Worm (Caenorhabditis elegans) whole organism, late embryonic: Measurements from ENCODE around the gene F49C5.9.

ENCODE experiments used
- F13H6.1 ChIP-seq: sonication (generic microtip); optimal IDR thresholded peaks from 2 replicates; lab custom pipeline; 2016; ENCODE audit warnings: missing genetic modification characterization, missing compliant biosample characterization
- ama-1 ChIP-seq: fragments of 150-350 bp; optimal IDR thresholded peaks from 2 replicates; lab custom pipeline; 2014
- ceh-22 ChIP-seq: sonication (generic microtip); optimal IDR thresholded peaks from 2 replicates; lab custom pipeline; 2017; ENCODE audit warnings: missing biosample characterization, missing genetic modification characterization
- ceh-9 ChIP-seq: sonication (generic microtip); optimal IDR thresholded peaks from 2 replicates; lab custom pipeline; 2016; ENCODE audit warnings: mild to moderate bottlenecking, missing genetic modification characterization, inconsistent platforms, missing compliant biosample characterization
- dmd-4 ChIP-seq: sonication (generic microtip); optimal IDR thresholded peaks from 2 replicates; lab custom pipeline; 2016; ENCODE audit warnings: borderline replicate concordance, missing genetic modification characterization, missing compliant biosample characterization
- ets-4 ChIP-seq: sonication (generic microtip); optimal IDR thresholded peaks from 2 replicates; lab custom pipeline; 2016; ENCODE audit warnings: missing genetic modification characterization, missing compliant biosample characterization
- gmeb-2 ChIP-seq: sonication (generic microtip); optimal IDR thresholded peaks from 2 replicates; lab custom pipeline; 2016; ENCODE audit warnings: missing genetic modification characterization, inconsistent platforms, missing compliant biosample characterization
- nhr-11 ChIP-seq: fragments of 150-350 bp; optimal IDR thresholded peaks from 2 replicates; lab custom pipeline; 2014; ENCODE audit warnings: missing biosample characterization, missing genetic modification characterization
- pqm-1 ChIP-seq: sonication (generic microtip); optimal IDR thresholded peaks from 2 replicates; lab custom pipeline; 2016; ENCODE audit warnings: missing genetic modification characterization, missing compliant biosample characterization
- sox-4 ChIP-seq: sonication (generic microtip); optimal IDR thresholded peaks from 2 replicates; lab custom pipeline; 2017; ENCODE audit warnings: mild to moderate bottlenecking, missing genetic modification characterization, inconsistent platforms, missing compliant biosample characterization

DNA sequence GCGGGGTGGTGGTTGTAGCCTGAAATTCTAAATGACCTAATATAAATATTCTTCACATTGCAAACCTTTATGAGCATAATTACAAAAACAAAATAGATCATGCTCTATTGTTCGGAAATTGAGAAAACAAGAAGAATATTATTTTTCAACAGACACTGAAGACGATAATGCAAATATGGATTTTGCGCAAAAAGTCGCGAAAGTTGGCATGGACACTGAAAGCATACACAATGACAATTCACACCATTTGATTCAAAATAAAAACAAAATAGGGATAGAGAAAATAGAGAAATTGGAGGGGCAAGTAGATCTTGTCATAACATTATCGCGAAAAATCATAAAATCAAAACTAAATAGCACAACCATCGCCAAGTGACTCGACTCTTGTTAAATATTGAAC, 28.3 kb upstream of the F49C5.9 start, which contains the start of gene Y38E10A.35:
- TF ChIP-seq ceh-9 (tag; lab: Kevin White, UChicago) (no peak), nhr-11 (tag; lab: Kevin White, UChicago) (no peak), F13H6.1 (tag; lab: Kevin White, UChicago) (no peak), ama-1 (no peak), gmeb-2 (tag; lab: Kevin White, UChicago) (no peak), pqm-1 (tag; lab: Kevin White, UChicago) (no peak), ceh-22 (tag; lab: Kevin White, UChicago) (no peak), ets-4 (tag; lab: Kevin White, UChicago) (no peak), dmd-4 (no peak), sox-4 (tag; lab: Kevin White, UChicago) (no peak)
